Fruit fly (Drosophila melanogaster) whole organism, prepupa: Measurements from ENCODE around the gene CG34398.
A peak's percentile ranks its signal among the peaks of the same experiment; 100 is the strongest.

Experiments used
- CG10631 ChIP-seq: fragments of 200-800 bp; sonication (Bioruptor generic); optimal IDR thresholded peaks from 2 replicates; lab custom pipeline; 2016; ENCODE audit warnings: missing biosample characterization, missing genetic modification characterization
- CG15336 ChIP-seq: fragments of 200-800 bp; sonication (Bioruptor generic); IDR thresholded peaks from 2 replicates; pipeline ENCODE4 v1.3.6; 2022; ENCODE audit warnings: missing biosample characterization, missing genetic modification characterization
- CG31627 ChIP-seq: fragments of 200-800 bp; sonication (Bioruptor generic); optimal IDR thresholded peaks from 3 replicates; lab custom pipeline; 2016; ENCODE audit warnings: missing biosample characterization, missing genetic modification characterization
- CG7368 ChIP-seq: fragments of 200-800 bp; sonication (Bioruptor generic); optimal IDR thresholded peaks from 3 replicates; lab custom pipeline; 2016; ENCODE audit warnings: missing biosample characterization, missing genetic modification characterization
- Ets96B ChIP-seq: fragments of 200-800 bp; optimal IDR thresholded peaks from 2 replicates; lab custom pipeline; 2019; ENCODE audit warnings: missing biosample characterization, mild to moderate bottlenecking, missing genetic modification characterization, moderate library complexity
- Sox14 ChIP-seq: fragments of 200-800 bp; sonication (Bioruptor generic); optimal IDR thresholded peaks from 3 replicates; lab custom pipeline; 2016; ENCODE audit warnings: missing biosample characterization, missing genetic modification characterization
- cyc ChIP-seq: fragments of 200-800 bp; sonication (Bioruptor generic); optimal IDR thresholded peaks from 3 replicates; lab custom pipeline; 2016; ENCODE audit warnings: missing biosample characterization, missing genetic modification characterization
- fd85E ChIP-seq: fragments of 200-800 bp; sonication (Bioruptor generic); optimal IDR thresholded peaks from 3 replicates; lab custom pipeline; 2016; ENCODE audit warnings: missing biosample characterization, missing genetic modification characterization
- ss ChIP-seq, 2 experiments: fragments of 200-800 bp; sonication (Bioruptor generic); optimal IDR thresholded peaks; 2 replicates in 1 of 2; 3 replicates in 1 of 2; lab custom pipeline; 2017 to 2018; ENCODE audit warnings: mild to moderate bottlenecking in 2 of 2, missing biosample characterization in 2 of 2, missing genetic modification characterization in 2 of 2, moderate library complexity in 1 of 2

- TF ChIP-seq CG15336 (peak; percentile 77), CG10631 (GFP tag; lab: Kevin White, UChicago) (peak; percentile 79), Sox14 (GFP tag; lab: Kevin White, UChicago) (peak; percentile 79), fd85E (GFP tag; lab: Kevin White, UChicago) (no peak), CG7368 (GFP tag; lab: Kevin White, UChicago) (peak; percentile 3), ss (GFP tag; optimal IDR thresholded peaks at IDR 0.05; lab: Kevin White, UChicago) (peak; percentile 30 to 79), cyc (GFP tag; lab: Kevin White, UChicago) (peak; percentile 51), CG31627 (peak; percentile 62), Ets96B (tag; lab: Kevin White, UChicago) (peak; percentile 76)
Observed at dm6 chr2L:8897954-8898713, 452 bp upstream of the CG34398 start.
